Fruit fly (Drosophila melanogaster) whole organism, embryonic: ENCODE measurements around the gene CG6785.

Source experiments
- Atf3 ChIP-seq: fragments of 200-800 bp; sonication (Bioruptor generic); optimal IDR thresholded peaks from 3 replicates; lab custom pipeline; 2016; ENCODE audit warnings: missing biosample characterization, missing genetic modification characterization
- Blimp-1 ChIP-seq: fragments of 200-800 bp; sonication (Bioruptor generic); optimal IDR thresholded peaks from 3 replicates; lab custom pipeline; 2018; ENCODE audit warnings: missing biosample characterization, missing genetic modification characterization, mild to moderate bottlenecking, moderate library complexity, missing genetic modification reagents
- CG10565 ChIP-seq: fragments of 200-800 bp; sonication (Bioruptor generic); optimal IDR thresholded peaks from 3 replicates; lab custom pipeline; 2016; ENCODE audit warnings: missing biosample characterization, mild to moderate bottlenecking, missing genetic modification characterization
- CG11723 ChIP-seq: fragments of 200-800 bp; sonication (Bioruptor generic); optimal IDR thresholded peaks from 2 replicates; lab custom pipeline; 2017; ENCODE audit warnings: missing biosample characterization, mild to moderate bottlenecking, missing genetic modification characterization
- CG13287 ChIP-seq: fragments of 200-800 bp; sonication (Bioruptor generic); IDR thresholded peaks from 2 replicates; pipeline ENCODE4 v1.3.6; 2022; ENCODE audit warnings: missing biosample characterization, missing genetic modification characterization; ENCODE audit not compliant: partially characterized antibody
- CG14050 ChIP-seq: fragments of 200-800 bp; sonication (Bioruptor generic); IDR thresholded peaks from 3 replicates; pipeline ENCODE4 v1.3.6; 2022; ENCODE audit warnings: missing biosample characterization, missing genetic modification characterization
- CG15073 ChIP-seq: fragments of 200-800 bp; sonication (Bioruptor generic); optimal IDR thresholded peaks from 2 replicates; lab custom pipeline; 2016; ENCODE audit warnings: missing biosample characterization, missing genetic modification characterization
- CG17385 ChIP-seq: fragments of 200-800 bp; sonication (Bioruptor generic); optimal IDR thresholded peaks from 3 replicates; lab custom pipeline; 2018; ENCODE audit warnings: missing biosample characterization, mild to moderate bottlenecking, missing genetic modification characterization
- CG17568 ChIP-seq: fragments of 200-800 bp; sonication (Bioruptor generic); optimal IDR thresholded peaks from 2 replicates; lab custom pipeline; 2018; ENCODE audit warnings: missing biosample characterization, mild to moderate bottlenecking, missing genetic modification characterization, moderate library complexity
- CG17829 ChIP-seq: fragments of 200-800 bp; optimal IDR thresholded peaks from 2 replicates; lab custom pipeline; 2019; ENCODE audit warnings: missing biosample characterization, mild to moderate bottlenecking, missing genetic modification characterization, moderate library complexity
- CG2116 ChIP-seq: fragments of 200-800 bp; sonication (Bioruptor generic); optimal IDR thresholded peaks from 3 replicates; lab custom pipeline; 2018; ENCODE audit warnings: missing biosample characterization, mild to moderate bottlenecking, missing genetic modification characterization
- CG31224 ChIP-seq: fragments of 200-800 bp; sonication (Bioruptor generic); IDR thresholded peaks from 2 replicates; pipeline ENCODE4 v1.3.6; 2022; ENCODE audit warnings: missing biosample characterization, missing genetic modification characterization
- CG34376 ChIP-seq: fragments of 200-800 bp; sonication (Bioruptor generic); optimal IDR thresholded peaks from 2 replicates; lab custom pipeline; 2018; ENCODE audit warnings: missing biosample characterization, mild to moderate bottlenecking, missing genetic modification characterization
- CG34422 ChIP-seq: fragments of 200-800 bp; sonication (Bioruptor generic); IDR thresholded peaks from 3 replicates; pipeline ENCODE4 v1.3.6; 2022; ENCODE audit warnings: missing biosample characterization, missing genetic modification characterization
- CG6272 ChIP-seq: fragments of 200-800 bp; sonication (Bioruptor generic); IDR thresholded peaks from 2 replicates; pipeline ENCODE4 v1.3.6; 2022; ENCODE audit warnings: missing biosample characterization, missing genetic modification characterization
- CG8388 ChIP-seq: fragments of 200-800 bp; sonication (Bioruptor generic); optimal IDR thresholded peaks from 2 replicates; lab custom pipeline; 2019; ENCODE audit warnings: missing biosample characterization, mild to moderate bottlenecking, missing genetic modification characterization, moderate library complexity
- CG9727 ChIP-seq: fragments of 200-800 bp; sonication (Bioruptor generic); optimal IDR thresholded peaks from 3 replicates; lab custom pipeline; 2017; ENCODE audit warnings: missing biosample characterization, mild to moderate bottlenecking, missing genetic modification characterization
- Camta ChIP-seq: fragments of 200-800 bp; sonication (Bioruptor generic); optimal IDR thresholded peaks from 2 replicates; lab custom pipeline; 2016; ENCODE audit warnings: missing biosample characterization, missing genetic modification characterization
- D19A ChIP-seq: fragments of 200-800 bp; optimal IDR thresholded peaks from 3 replicates; lab custom pipeline; 2019; ENCODE audit warnings: missing biosample characterization, mild to moderate bottlenecking, missing genetic modification characterization, moderate library complexity
- Dad ChIP-seq: fragments of 200-800 bp; sonication (Bioruptor generic); optimal IDR thresholded peaks from 3 replicates; lab custom pipeline; 2016; ENCODE audit warnings: missing biosample characterization, missing genetic modification characterization
- Dbx ChIP-seq: fragments of 200-800 bp; sonication (Bioruptor generic); IDR thresholded peaks from 3 replicates; pipeline ENCODE4 v1.3.6; 2022; ENCODE audit warnings: missing biosample characterization, missing genetic modification characterization
- Fer2 ChIP-seq: fragments of 200-800 bp; sonication (Bioruptor generic); optimal IDR thresholded peaks from 2 replicates; lab custom pipeline; 2018; ENCODE audit warnings: missing biosample characterization, mild to moderate bottlenecking, missing genetic modification characterization, moderate library complexity
- Fer3 ChIP-seq: fragments of 200-800 bp; sonication (Bioruptor generic); optimal IDR thresholded peaks from 2 replicates; lab custom pipeline; 2018; ENCODE audit warnings: missing biosample characterization, mild to moderate bottlenecking, missing genetic modification characterization, moderate library complexity
- Gug ChIP-seq: fragments of 200-800 bp; sonication (Bioruptor generic); IDR thresholded peaks from 4 replicates; pipeline ENCODE4 v1.3.6; 2022; ENCODE audit warnings: missing biosample characterization, missing genetic modification characterization
- MESR4 ChIP-seq: fragments of 200-800 bp; sonication (Bioruptor generic); optimal IDR thresholded peaks from 2 replicates; lab custom pipeline; 2018; ENCODE audit warnings: missing biosample characterization, mild to moderate bottlenecking, missing genetic modification characterization, moderate library complexity
- Med ChIP-seq: fragments of 200-800 bp; sonication (Bioruptor generic); peaks from one replicate; lab custom pipeline; 2016; ENCODE audit warnings: missing biosample characterization, missing genetic modification characterization, mild to moderate bottlenecking, inconsistent platforms, moderate library complexity
- Nf-YB ChIP-seq: fragments of 200-800 bp; sonication (Bioruptor generic); optimal IDR thresholded peaks from 3 replicates; lab custom pipeline; 2019; ENCODE audit warnings: missing biosample characterization, mild to moderate bottlenecking, missing genetic modification characterization, moderate library complexity
- Nf-YC ChIP-seq: fragments of 200-800 bp; optimal IDR thresholded peaks from 3 replicates; lab custom pipeline; 2019; ENCODE audit warnings: missing biosample characterization, mild to moderate bottlenecking, missing genetic modification characterization, moderate library complexity
- Pdp1 ChIP-seq, 2 experiments: fragments of 200-800 bp; sonication (Bioruptor generic); optimal IDR thresholded peaks; 3 replicates each; lab custom pipeline; 2016; ENCODE audit warnings: missing biosample characterization in 2 of 2, missing genetic modification characterization in 2 of 2, mild to moderate bottlenecking in 1 of 2, moderate library complexity in 1 of 2
- Stat92E ChIP-seq, 3 experiments: fragments of >200 bp in 2 of 3; fragments of 200-800 bp in 1 of 3; sonication (Bioruptor generic) in 1 of 3; optimal IDR thresholded peaks; 2 replicates each; lab custom pipeline; 2017 to 2019; ENCODE audit warnings: missing biosample characterization in 3 of 3, missing genetic modification characterization in 3 of 3, mild to moderate bottlenecking in 1 of 3, moderate library complexity in 1 of 3
- crp ChIP-seq, 2 experiments: fragments of 200-800 bp; sonication (Bioruptor generic); optimal IDR thresholded peaks; 2 replicates in 1 of 2; 3 replicates in 1 of 2; lab custom pipeline; 2017; ENCODE audit warnings: missing biosample characterization in 2 of 2, missing genetic modification characterization in 2 of 2, mild to moderate bottlenecking in 1 of 2, moderate library complexity in 1 of 2
- exex ChIP-seq: fragments of 200-800 bp; sonication (Bioruptor generic); optimal IDR thresholded peaks from 4 replicates; lab custom pipeline; 2018; ENCODE audit warnings: missing biosample characterization, mild to moderate bottlenecking, missing genetic modification characterization, moderate library complexity
- gfzf ChIP-seq: fragments of 200-800 bp; sonication (Bioruptor generic); optimal IDR thresholded peaks from 2 replicates; lab custom pipeline; 2016; ENCODE audit warnings: missing biosample characterization, mild to moderate bottlenecking, missing genetic modification characterization, moderate library complexity
- klu ChIP-seq: fragments of 200-800 bp; sonication (Bioruptor generic); IDR thresholded peaks from 2 replicates; pipeline ENCODE4 v1.3.6; 2022; ENCODE audit warnings: missing biosample characterization, missing genetic modification characterization
- mirr ChIP-seq: fragments of 200-800 bp; sonication (Bioruptor generic); optimal IDR thresholded peaks from 3 replicates; lab custom pipeline; 2018; ENCODE audit warnings: missing biosample characterization, mild to moderate bottlenecking, missing genetic modification characterization
- nau ChIP-seq: fragments of 200-800 bp; sonication (Bioruptor generic); optimal IDR thresholded peaks from 3 replicates; lab custom pipeline; 2017; ENCODE audit warnings: missing biosample characterization, mild to moderate bottlenecking, missing genetic modification characterization, missing genetic modification reagents
- onecut ChIP-seq: fragments of 200-800 bp; sonication (Bioruptor generic); IDR thresholded peaks from 2 replicates; pipeline ENCODE4 v1.3.6; 2022; ENCODE audit warnings: missing biosample characterization, missing genetic modification characterization
- pzg ChIP-seq: fragments of 200-800 bp; sonication (Bioruptor generic); optimal IDR thresholded peaks from 3 replicates; lab custom pipeline; 2018; ENCODE audit warnings: missing biosample characterization, mild to moderate bottlenecking, missing genetic modification characterization, moderate library complexity
- sc ChIP-seq, 3 experiments: fragments of >200 bp in 2 of 3; fragments of 200-800 bp in 1 of 3; sonication (Bioruptor generic) in 1 of 3; optimal IDR thresholded peaks; 2 replicates in 2 of 3; 3 replicates in 1 of 3; lab custom pipeline; 2017; ENCODE audit warnings: mild to moderate bottlenecking in 1 of 3, missing biosample characterization in 1 of 3, missing genetic modification characterization in 1 of 3, missing genetic modification reagents in 1 of 3
- sug ChIP-seq: fragments of 200-800 bp; optimal IDR thresholded peaks from 2 replicates; lab custom pipeline; 2019; ENCODE audit warnings: missing biosample characterization, mild to moderate bottlenecking, missing genetic modification characterization, moderate library complexity
- zen2 ChIP-seq: fragments of 200-800 bp; sonication (Bioruptor generic); IDR thresholded peaks from 3 replicates; pipeline ENCODE4 v1.3.6; 2022; ENCODE audit warnings: missing biosample characterization, missing genetic modification characterization; ENCODE audit not compliant: partially characterized antibody

CG6785 gene

dm6 chr2L:12002051-12002450 lies 42.9 kb downstream of the CG6785 start, which contains the start of gene Hacd1 (continued):
- TF ChIP-seq Fer3 = no peak
- TF ChIP-seq D19A (tag; lab: Kevin White, UChicago) = peak; percentile 99
- TF ChIP-seq onecut (GFP tag; lab: Robert Waterston, UW) = no peak
- TF ChIP-seq CG34376 (GFP tag; lab: Kevin White, UChicago) = peak; percentile 27
- TF ChIP-seq CG34422 (GFP tag; lab: Robert Waterston, UW) = no peak
- no peak for TF ChIP-seq CG17568
- peak; percentile 4 for TF ChIP-seq CG17385
- TF ChIP-seq sc (optimal IDR thresholded peaks at IDR 0.05; lab: Kevin White, UChicago) = no peak
- no peak for TF ChIP-seq sc (GFP tag; optimal IDR thresholded peaks at IDR 0.05; lab: Kevin White, UChicago)
- no peak for TF ChIP-seq CG10565 (GFP tag; lab: Kevin White, UChicago)
- TF ChIP-seq CG13287 = no peak
- TF ChIP-seq Dad (GFP tag; lab: Kevin White, UChicago) = no peak
- peak; percentile 51 for TF ChIP-seq gfzf (GFP tag; lab: Kevin White, UChicago)
- TF ChIP-seq Fer2 = no peak
- TF ChIP-seq Med (GFP tag; lab: Kevin White, UChicago) = peak; percentile 64
- TF ChIP-seq crp (GFP tag; optimal IDR thresholded peaks at IDR 0.05; lab: Kevin White, UChicago) = peak in 1 of 2 experiments; percentile 42
- TF ChIP-seq zen2 (GFP tag; lab: Robert Waterston, UW) = no peak
- no peak for TF ChIP-seq CG9727
- no peak for TF ChIP-seq CG6272 (GFP tag; lab: Robert Waterston, UW)
- TF ChIP-seq exex (tag; lab: Kevin White, UChicago) = peak; percentile 52
- TF ChIP-seq Blimp-1 = peak; percentile 45
- no peak for TF ChIP-seq CG8388 (GFP tag; lab: Kevin White, UChicago)
- TF ChIP-seq Atf3 (GFP tag; lab: Kevin White, UChicago) = no peak
- no peak for TF ChIP-seq CG14050 (GFP tag; lab: Robert Waterston, UW)
- no peak for TF ChIP-seq CG2116 (GFP tag; lab: Kevin White, UChicago)
- no peak for TF ChIP-seq Dbx (GFP tag; lab: Robert Waterston, UW)
- no peak for TF ChIP-seq klu (GFP tag; lab: Robert Waterston, UW)
- TF ChIP-seq MESR4 (GFP tag; lab: Kevin White, UChicago) = peak; percentile 74
- no peak for TF ChIP-seq CG11723 (GFP tag; lab: Kevin White, UChicago)
- peak; percentile 1 for TF ChIP-seq CG17829 (tag; lab: Kevin White, UChicago)
- peak; percentile 10 for TF ChIP-seq pzg (GFP tag; lab: Kevin White, UChicago)
- no peak for TF ChIP-seq CG31224 (GFP tag; lab: Robert Waterston, UW)
- no peak for TF ChIP-seq Gug (GFP tag; lab: Robert Waterston, UW)
- peak; percentile 7 for TF ChIP-seq mirr (GFP tag; lab: Kevin White, UChicago)
- TF ChIP-seq Nf-YC = peak; percentile 76
- TF ChIP-seq nau (GFP tag; lab: Kevin White, UChicago) = no peak
- TF ChIP-seq Stat92E (GFP tag; optimal IDR thresholded peaks at IDR 0.05; lab: Kevin White, UChicago) = peak in 1 of 3 experiments; percentile 4
- peak; percentile 60 for TF ChIP-seq sug (tag; lab: Kevin White, UChicago)

- TF ChIP-seq D19A (tag; lab: Kevin White, UChicago) (peak; percentile 11), Nf-YB (GFP tag; lab: Kevin White, UChicago) (no peak), CG15073 (GFP tag; lab: Kevin White, UChicago) (peak; percentile 65), Camta (GFP tag; lab: Kevin White, UChicago) (no peak), Pdp1 (GFP tag; optimal IDR thresholded peaks at IDR 0.05; lab: Kevin White, UChicago) (peak in 1 of 2 experiments; percentile 68)
- TF ChIP-seq, all 482 proteins: peak for 3
Measured at dm6 chr2L:12001132-12001531, 43.9 kb downstream of the CG6785 start.
